Worm (Caenorhabditis elegans): ENCODE data around the gene cox-14.

ce11 chrIII:10195911-10196310 is 22.8 kb upstream of the cox-14 start:
- TF ChIP-seq pha-4 (tag; optimal IDR thresholded peaks at IDR 0.05) (no peak), ceh-40 (GFP tag; IDR thresholded peaks at IDR 0.05) (no peak), tlf-1 (GFP tag; optimal IDR thresholded peaks at IDR 0.05) (no peak), T26A5.8 (tag; optimal IDR thresholded peaks at IDR 0.05) (no peak), cebp-2 (GFP tag; IDR thresholded peaks at IDR 0.05) (no peak), unc-62 (GFP tag; optimal IDR thresholded peaks at IDR 0.05) (no peak), rpc-1 (optimal IDR thresholded peaks at IDR 0.05) (no peak), rpc-1 (tag; optimal IDR thresholded peaks at IDR 0.05) (no peak), pbrm-1 (GFP tag; IDR thresholded peaks at IDR 0.05) (no peak), ztf-18 (tag; optimal IDR thresholded peaks at IDR 0.05) (no peak), lsl-1 (GFP tag; optimal IDR thresholded peaks at IDR 0.05) (no peak), lag-1 (GFP tag; IDR thresholded peaks at IDR 0.05) (no peak), unc-130 (GFP tag; optimal IDR thresholded peaks at IDR 0.05) (no peak), lin-35 (GFP tag; optimal IDR thresholded peaks at IDR 0.05) (no peak)
